Worm (Caenorhabditis elegans) whole organism, L4 larva: ENCODE data around the gene C30G4.4.
A peak's percentile ranks its signal among the peaks of the same experiment; 100 is the strongest.

Experiments
- ZK337.2 ChIP-seq: fragments of 200-800 bp; sonication (Bioruptor generic); IDR thresholded peaks from 2 replicates; pipeline ENCODE4 v1.3.6; 2022; ENCODE audit warnings: missing genetic modification reagents, missing genetic modification characterization, missing compliant biosample characterization
- aha-1 ChIP-seq: fragments of 150-350 bp; peaks from one replicate; lab custom pipeline; 2014; ENCODE audit warnings: missing biosample characterization, missing genetic modification characterization
- ama-1 ChIP-seq: fragments of 150-350 bp; optimal IDR thresholded peaks from 2 replicates; lab custom pipeline; 2014; ENCODE audit warnings: inconsistent platforms, mixed read lengths
- ceh-20 ChIP-seq: fragments of 200-800 bp; sonication (Bioruptor generic); IDR thresholded peaks from 2 replicates; pipeline ENCODE4 v1.3.6; 2022; ENCODE audit warnings: missing genetic modification reagents, missing genetic modification characterization, missing compliant biosample characterization
- ceh-62 ChIP-seq: sonication (generic microtip); optimal IDR thresholded peaks from 2 replicates; lab custom pipeline; 2017; ENCODE audit warnings: missing biosample characterization, missing genetic modification characterization
- daf-16 ChIP-seq, 3 experiments: sonication (generic microtip); optimal IDR thresholded peaks; 2 replicates each; lab custom pipeline; 2016 to 2017; ENCODE audit warnings: missing genetic modification characterization in 3 of 3, missing genetic modification reagents in 3 of 3, mild to moderate bottlenecking in 2 of 3, missing compliant biosample characterization in 2 of 3, missing biosample characterization in 1 of 3, moderate library complexity in 1 of 3
- daf-8 ChIP-seq: fragments of 200-800 bp; sonication (Bioruptor generic); IDR thresholded peaks from 2 replicates; pipeline ENCODE4 v1.3.6; 2022; ENCODE audit warnings: missing genetic modification characterization, missing compliant biosample characterization
- dmd-6 ChIP-seq: fragments of 200-800 bp; sonication (Bioruptor generic); IDR thresholded peaks from 2 replicates; pipeline ENCODE4 v1.3.6; 2022; ENCODE audit warnings: missing genetic modification reagents, missing genetic modification characterization, missing compliant biosample characterization
- dmd-8 ChIP-seq: fragments of 200-800 bp; sonication (Bioruptor generic); IDR thresholded peaks from 2 replicates; pipeline ENCODE4 v1.3.6; 2022; ENCODE audit warnings: missing genetic modification characterization, missing compliant biosample characterization
- duxl-1 ChIP-seq: sonication (generic microtip); optimal IDR thresholded peaks from 2 replicates; lab custom pipeline; 2016; ENCODE audit warnings: mild to moderate bottlenecking, missing genetic modification characterization, moderate library complexity, missing compliant biosample characterization; ENCODE audit not compliant: poor library complexity
- dve-1 ChIP-seq: sonication (generic microtip); optimal IDR thresholded peaks from 2 replicates; lab custom pipeline; 2017; ENCODE audit warnings: antibody characterized with exemption, mild to moderate bottlenecking, missing genetic modification characterization, missing compliant biosample characterization; ENCODE audit not compliant: insufficient read depth
- hlh-11 ChIP-seq: fragments of 200-800 bp; sonication (Bioruptor generic); optimal IDR thresholded peaks from 2 replicates; lab custom pipeline; 2018; ENCODE audit warnings: mild to moderate bottlenecking, missing genetic modification characterization, missing compliant biosample characterization
- hlh-30 ChIP-seq: sonication (generic microtip); optimal IDR thresholded peaks from 2 replicates; lab custom pipeline; 2017; ENCODE audit warnings: antibody characterized with exemption, mild to moderate bottlenecking, missing genetic modification characterization, missing compliant biosample characterization; ENCODE audit not compliant: insufficient read depth
- hmg-1.1 ChIP-seq: fragments of 200-800 bp; sonication (Bioruptor generic); IDR thresholded peaks from 2 replicates; pipeline ENCODE4 v1.3.6; 2022; ENCODE audit warnings: missing genetic modification reagents, missing genetic modification characterization, missing compliant biosample characterization
- lim-7 ChIP-seq: fragments of 200-800 bp; sonication (Bioruptor generic); IDR thresholded peaks from 2 replicates; pipeline ENCODE4 v1.3.6; 2022; ENCODE audit warnings: missing genetic modification characterization, missing compliant biosample characterization
- lin-13 ChIP-seq: fragments of 150-350 bp; optimal IDR thresholded peaks from 2 replicates; lab custom pipeline; 2014; ENCODE audit warnings: missing biosample characterization, missing genetic modification reagents, missing genetic modification characterization
- mdl-1 ChIP-seq, 2 experiments: fragments of 150-350 bp in 1 of 2; sonication (generic microtip) in 1 of 2; optimal IDR thresholded peaks; 2 replicates each; lab custom pipeline; 2014 to 2017; ENCODE audit warnings: missing biosample characterization in 2 of 2, missing genetic modification characterization in 2 of 2
- mdt-29 ChIP-seq: fragments of 200-800 bp; sonication (Bioruptor generic); IDR thresholded peaks from 2 replicates; pipeline ENCODE4 v1.3.6; 2022; ENCODE audit warnings: missing genetic modification reagents, missing genetic modification characterization, missing compliant biosample characterization
- mes-2 ChIP-seq: sonication (generic microtip); optimal IDR thresholded peaks from 2 replicates; lab custom pipeline; 2016; ENCODE audit warnings: missing genotype, mild to moderate bottlenecking, missing genetic modification characterization, missing compliant biosample characterization; ENCODE audit not compliant: poor library complexity, severe bottlenecking
- mxl-3 ChIP-seq: fragments of 200-800 bp; sonication (Bioruptor generic); optimal IDR thresholded peaks from 2 replicates; lab custom pipeline; 2018; ENCODE audit warnings: mild to moderate bottlenecking, missing genetic modification characterization, missing compliant biosample characterization
- nhr-28 ChIP-seq: fragments of 150-350 bp; optimal IDR thresholded peaks from 2 replicates; lab custom pipeline; 2014; ENCODE audit warnings: missing biosample characterization, missing genetic modification characterization
- nhr-42 ChIP-seq: fragments of 200-800 bp; sonication (Bioruptor generic); IDR thresholded peaks from 2 replicates; pipeline ENCODE4 v1.3.6; 2022; ENCODE audit warnings: missing genetic modification characterization, missing compliant biosample characterization
- nhr-48 ChIP-seq: sonication (generic microtip); optimal IDR thresholded peaks from 2 replicates; lab custom pipeline; 2016; ENCODE audit warnings: mild to moderate bottlenecking, missing genetic modification characterization, missing compliant biosample characterization
- nhr-77 ChIP-seq: fragments of 150-350 bp; optimal IDR thresholded peaks from 2 replicates; lab custom pipeline; 2014; ENCODE audit warnings: missing biosample characterization, missing genetic modification characterization
- pha-4 ChIP-seq, 2 experiments: fragments of 150-350 bp in 1 of 2; fragments of 200-800 bp in 1 of 2; sonication (Bioruptor generic) in 1 of 2; IDR thresholded peaks in 1 of 2; optimal IDR thresholded peaks in 1 of 2; 2 replicates each; pipeline versions ENCODE4 v1.3.6 to Lab custom; 2014 to 2022; ENCODE audit warnings: missing genetic modification characterization in 2 of 2, missing genetic modification reagents in 2 of 2, missing biosample characterization in 1 of 2, missing compliant biosample characterization in 1 of 2
- php-3 ChIP-seq: fragments of 200-800 bp; sonication (Bioruptor generic); IDR thresholded peaks from 2 replicates; pipeline ENCODE4 v1.3.6; 2022; ENCODE audit warnings: missing genetic modification reagents, missing genetic modification characterization, missing compliant biosample characterization
- pqm-1 ChIP-seq: sonication (generic microtip); optimal IDR thresholded peaks from 2 replicates; lab custom pipeline; 2017; ENCODE audit warnings: missing biosample characterization, missing genetic modification characterization
- saeg-2 ChIP-seq: fragments of 200-800 bp; sonication (Bioruptor generic); IDR thresholded peaks from 2 replicates; pipeline ENCODE4 v1.3.6; 2022; ENCODE audit warnings: missing genetic modification reagents, missing genetic modification characterization, missing compliant biosample characterization
- snpc-4 ChIP-seq: fragments of 150-350 bp; optimal IDR thresholded peaks from 2 replicates; lab custom pipeline; 2014; ENCODE audit warnings: missing biosample characterization, missing genetic modification characterization
- unc-62 ChIP-seq, 3 experiments: fragments of 150-350 bp in 1 of 3; sonication (generic microtip); optimal IDR thresholded peaks in 2 of 3; peaks in 1 of 3; 1 replicate in 1 of 3; 2 replicates in 2 of 3; lab custom pipeline; 2014 to 2017; ENCODE audit warnings: missing biosample characterization in 3 of 3, missing genetic modification characterization in 3 of 3, missing genetic modification reagents in 3 of 3, missing genotype in 1 of 3
- zfp-3 ChIP-seq: fragments of 200-800 bp; sonication (Bioruptor generic); conservative IDR thresholded peaks from 2 replicates; pipeline ENCODE4 v1.3.6; 2022; ENCODE audit warnings: missing genetic modification reagents, missing genetic modification characterization, missing compliant biosample characterization
- zip-2 ChIP-seq: fragments of 150-350 bp; optimal IDR thresholded peaks from 2 replicates; lab custom pipeline; 2014; ENCODE audit warnings: missing biosample characterization, missing genetic modification characterization

Gene C30G4.4

ce11 chrX:17058340-17058739 lies 13.6 kb downstream of the C30G4.4 start (continued):
- TF ChIP-seq ama-1 (lab: Kevin White, UChicago), result peak; percentile 17
- no peak for TF ChIP-seq saeg-2 (GFP tag; lab: Robert Waterston, UW)
- no peak for TF ChIP-seq daf-8 (GFP tag; lab: Robert Waterston, UW)
- no peak for TF ChIP-seq duxl-1 (tag; lab: Kevin White, UChicago)
- TF ChIP-seq lin-13 (GFP tag; lab: Kevin White, UChicago), result no peak
- TF ChIP-seq, all 104 proteins: peak for 12

- TF ChIP-seq nhr-48 (tag; lab: Kevin White, UChicago) (no peak), ceh-20 (GFP tag; lab: Robert Waterston, UW) (peak; percentile 53; the same call in 1 of the 2 replicates), dve-1 (peak; percentile 37), dmd-6 (peak; percentile 57), ceh-62 (tag; lab: Kevin White, UChicago) (no peak), pqm-1 (tag; lab: Kevin White, UChicago) (peak; percentile 47), mes-2 (peak; percentile 28), php-3 (peak; percentile 96), snpc-4 (tag; lab: Kevin White, UChicago) (no peak), hlh-11 (tag; lab: Kevin White, UChicago) (peak; percentile 36), hmg-1.1 (GFP tag; lab: Robert Waterston, UW) (no peak), nhr-28 (tag; lab: Kevin White, UChicago) (peak; percentile 60), mxl-3 (GFP tag; lab: Kevin White, UChicago) (no peak), daf-16 (GFP tag; optimal IDR thresholded peaks at IDR 0.05; lab: Kevin White, UChicago) (no peak), daf-16 (tag; optimal IDR thresholded peaks at IDR 0.05; lab: Kevin White, UChicago) (peak; percentile 74), aha-1 (peak; percentile 10), lin-13 (GFP tag; lab: Kevin White, UChicago) (peak; percentile 26), zfp-3 (GFP tag; lab: Robert Waterston, UW) (peak; percentile 82), zip-2 (tag; lab: Kevin White, UChicago) (no peak), hlh-30 (peak; percentile 47), mdl-1 (tag; optimal IDR thresholded peaks at IDR 0.05; lab: Kevin White, UChicago) (peak; percentile 2 to 40), nhr-77 (tag; lab: Kevin White, UChicago) (peak; percentile 11), ZK337.2 (GFP tag; lab: Robert Waterston, UW) (no peak)
These were observed 15.9 kb downstream of the C30G4.4 start for ce11 chrX:17055836-17056783.

- TF ChIP-seq dmd-8 (GFP tag; lab: Robert Waterston, UW) (0 out of 2 replicates have a peak, but pooled peaks have one; percentile 13), nhr-42 (GFP tag; lab: Robert Waterston, UW) (no peak), pha-4 (GFP tag; IDR thresholded peaks at IDR 0.05; lab: Robert Waterston, UW) (no peak), pha-4 (tag; optimal IDR thresholded peaks at IDR 0.05; lab: Kevin White, UChicago) (no peak), unc-62 (GFP tag; optimal IDR thresholded peaks at IDR 0.05 in 1 of 2; lab: Kevin White, UChicago) (peak in 1 of 2 experiments; percentile 11), unc-62 (tag; optimal IDR thresholded peaks at IDR 0.05; lab: Kevin White, UChicago) (no peak), mdt-29 (GFP tag; lab: Robert Waterston, UW) (no peak), lim-7 (GFP tag; lab: Robert Waterston, UW) (0 out of 2 replicates have a peak, but pooled peaks have one; percentile 11), aha-1 (peak; percentile 80)
These were observed 16.5 kb downstream of the C30G4.4 start, which contains the start of gene gcy-11 for ce11 chrX:17055481-17055835. Gene gcy-11, minus strand, starts transcription at chrX:17055581.
